Fruit fly (Drosophila melanogaster) Kc167 (cell line): ENCODE data around the gene Pura.

Experiments
- Myc ChIP-seq: fragments of >200 bp; optimal IDR thresholded peaks from 2 replicates; lab custom pipeline; 2017; ENCODE audit warnings: missing external identifiers
- insv ChIP-seq: fragments of >200 bp; optimal IDR thresholded peaks from 3 replicates; lab custom pipeline; 2018; ENCODE audit warnings: missing external identifiers
- psq ChIP-seq: fragments of >200 bp; optimal IDR thresholded peaks from 2 replicates; lab custom pipeline; 2017; ENCODE audit warnings: missing external identifiers

dm6 chr3L:7592113-7592752 is 658 bp upstream of the Pura start:
- no peak for TF ChIP-seq psq
- no peak for TF ChIP-seq Myc (lab: Kevin White, UChicago)
- no peak for TF ChIP-seq insv
